Fruit fly (Drosophila melanogaster): ENCODE data around the gene CG10375.

- no peak for TF ChIP-seq CG11762 (GFP tag; optimal IDR thresholded peaks at IDR 0.05; ENCODE audit: insufficient read depth)
- TF ChIP-seq CG10669 (GFP tag; optimal IDR thresholded peaks at IDR 0.05): no peak
- TF ChIP-seq spab (GFP tag; optimal IDR thresholded peaks at IDR 0.05): no peak
- TF ChIP-seq CG8632 (GFP tag; optimal IDR thresholded peaks at IDR 0.05): no peak
- no peak for TF ChIP-seq Met (GFP tag; optimal IDR thresholded peaks at IDR 0.05)
- TF ChIP-seq Smox (GFP tag; optimal IDR thresholded peaks at IDR 0.05): no peak
- TF ChIP-seq Eip78C (GFP tag): no peak
- TF ChIP-seq salr (GFP tag; optimal IDR thresholded peaks at IDR 0.05): no peak
- no peak for TF ChIP-seq CG6854 (GFP tag; optimal IDR thresholded peaks at IDR 0.05)
- no peak for TF ChIP-seq CG1621 (tag; optimal IDR thresholded peaks at IDR 0.05)
- no peak for TF ChIP-seq CG16779 (tag; optimal IDR thresholded peaks at IDR 0.05)
Observed at dm6 chr3R:23780757-23781156, 13.2 kb downstream of the CG10375 start.
